Fruit fly (Drosophila melanogaster) Kc167 (cell line): ENCODE results near the gene Rcd2.

Experiments used
- Sin3A ChIP-seq: fragments of >200 bp; optimal IDR thresholded peaks from 2 replicates; lab custom pipeline; 2018; ENCODE audit warnings: missing external identifiers
- h ChIP-seq: fragments of >200 bp; optimal IDR thresholded peaks from 3 replicates; lab custom pipeline; 2018; ENCODE audit warnings: missing external identifiers
- insv ChIP-seq: fragments of >200 bp; optimal IDR thresholded peaks from 3 replicates; lab custom pipeline; 2018; ENCODE audit warnings: missing external identifiers
- ttk ChIP-seq: sonication (Bioruptor generic); optimal IDR thresholded peaks from 2 replicates; lab custom pipeline; 2017; ENCODE audit warnings: missing external identifiers

- no peak for TF ChIP-seq h
- no peak for TF ChIP-seq ttk (lab: Kevin White, UChicago)
- no peak for TF ChIP-seq insv
- TF ChIP-seq Sin3A (lab: Kevin White, UChicago), result no peak
Measured at dm6 chr3L:20503256-20503655, 37.0 kb downstream of the Rcd2 start.
